Fruit fly (Drosophila melanogaster) whole organism: ENCODE results near the gene CG3301.

Source experiments
- CG8478 ChIP-seq: fragments of >200 bp; optimal IDR thresholded peaks from 2 replicates; lab custom pipeline; 2018; ENCODE audit warnings: inconsistent platforms
- Dll ChIP-seq: fragments of >200 bp; optimal IDR thresholded peaks from 2 replicates; lab custom pipeline; 2017
- EcR ChIP-seq, 2 experiments: fragments of >200 bp; optimal IDR thresholded peaks; 2 replicates each; lab custom pipeline; 2017; ENCODE audit warnings: missing biosample characterization in 2 of 2, missing genetic modification characterization in 2 of 2, missing genetic modification reagents in 2 of 2
- pan ChIP-seq: fragments of >200 bp; optimal IDR thresholded peaks from 2 replicates; lab custom pipeline; 2017
- psq ChIP-seq: fragments of >200 bp; optimal IDR thresholded peaks from 2 replicates; lab custom pipeline; 2017
- usp ChIP-seq: fragments of >200 bp; optimal IDR thresholded peaks from 2 replicates; lab custom pipeline; 2017; ENCODE audit warnings: missing biosample characterization, missing genetic modification characterization, mixed read lengths

CG3301 gene

DNA sequence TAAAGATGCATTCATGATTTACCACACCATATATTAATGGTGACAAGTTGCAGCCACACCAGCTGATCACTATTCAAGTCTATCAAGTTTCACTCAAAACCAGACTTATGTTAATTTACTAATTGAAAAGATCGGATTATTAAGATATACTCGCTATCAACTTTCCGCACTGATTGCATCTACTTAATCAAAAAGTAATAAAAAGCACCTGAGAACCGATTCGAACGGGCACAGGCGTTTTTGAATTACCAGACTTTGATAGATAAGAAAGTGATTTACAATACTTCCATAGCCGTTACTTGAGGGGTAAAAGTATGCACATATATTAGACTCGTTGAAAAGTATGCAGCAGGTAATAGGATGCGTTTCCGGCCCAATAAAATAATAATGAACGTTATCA, 34.7 kb downstream of the CG3301 start:
- TF ChIP-seq pan (lab: Kevin White, UChicago) (no peak), EcR (GFP tag; optimal IDR thresholded peaks at IDR 0.05; lab: Kevin White, UChicago) (no peak), Dll (lab: Kevin White, UChicago) (no peak), usp (GFP tag; lab: Kevin White, UChicago) (no peak), CG8478 (lab: Kevin White, UChicago) (no peak), psq (lab: Kevin White, UChicago) (no peak)

DNA sequence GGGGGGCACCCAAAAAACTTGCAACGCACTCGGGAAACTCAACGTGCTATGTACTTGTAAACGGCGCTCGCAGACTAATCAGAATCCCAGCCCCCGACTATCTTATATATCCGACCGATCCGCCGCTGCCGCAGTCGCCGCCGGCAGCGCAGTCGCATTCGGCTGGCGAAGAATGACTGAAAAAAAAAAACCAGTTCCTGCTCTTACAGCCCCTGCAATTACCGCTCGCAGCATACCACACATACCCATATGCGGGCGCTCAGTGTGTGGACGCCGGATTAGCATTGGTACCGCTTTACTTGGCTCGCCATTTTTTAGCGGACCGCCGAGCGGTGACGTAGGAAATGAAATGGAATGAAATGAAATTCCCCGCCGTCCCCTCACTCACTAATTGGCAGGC, 39.0 kb downstream of the CG3301 start, which contains the start of gene e:
Gene e (minus strand): TSS at position 79 of the 400 bp plus-strand sequence.
- TF ChIP-seq pan (lab: Kevin White, UChicago): no peak
- no peak for TF ChIP-seq Dll (lab: Kevin White, UChicago)
- no peak for TF ChIP-seq EcR (GFP tag; optimal IDR thresholded peaks at IDR 0.05; lab: Kevin White, UChicago)
- TF ChIP-seq psq (lab: Kevin White, UChicago): no peak
- no peak for TF ChIP-seq CG8478 (lab: Kevin White, UChicago)
- no peak for TF ChIP-seq usp (GFP tag; lab: Kevin White, UChicago)
